Worm (Caenorhabditis elegans): Measurements from ENCODE around the gene coel-1.

DNA sequence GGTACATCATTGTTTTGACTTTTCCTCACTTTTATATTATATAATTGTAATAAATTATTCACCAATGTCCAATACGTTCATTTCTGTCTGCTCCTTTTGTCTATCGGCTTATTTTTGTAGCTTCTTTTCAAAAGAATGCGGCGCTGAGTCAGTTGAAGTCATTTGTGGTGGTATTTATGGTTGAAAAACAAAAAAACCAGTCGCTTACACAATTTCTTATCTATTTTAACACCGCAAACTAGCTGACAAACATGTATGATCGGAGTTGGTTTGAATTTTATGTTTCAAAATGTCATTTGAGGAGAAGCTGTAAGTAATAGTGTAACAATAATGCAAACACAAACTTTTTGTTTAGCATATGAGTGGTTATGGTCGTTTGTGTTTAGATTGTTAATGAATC, 18.5 kb downstream of the coel-1 start, which contains the start of gene ets-10:
- no peak for TF ChIP-seq ztf-11 (tag; optimal IDR thresholded peaks at IDR 0.05)
- no peak for TF ChIP-seq elt-2 (tag; optimal IDR thresholded peaks at IDR 0.05)
- TF ChIP-seq zip-4 (GFP tag; optimal IDR thresholded peaks at IDR 0.05): no peak
- no peak for TF ChIP-seq lin-15B (tag; optimal IDR thresholded peaks at IDR 0.05)
